Worm (Caenorhabditis elegans) whole organism, L2 larva: ENCODE results near the gene EEED8.3.

Experiments
- alr-1 ChIP-seq: fragments of 150-350 bp; optimal IDR thresholded peaks from 2 replicates; lab custom pipeline; 2014; ENCODE audit warnings: missing biosample characterization, missing genetic modification characterization
- ceh-82 ChIP-seq: fragments of 150-350 bp; optimal IDR thresholded peaks from 2 replicates; lab custom pipeline; 2014; ENCODE audit warnings: missing biosample characterization, missing genetic modification characterization
- elt-1 ChIP-seq: fragments of 150-350 bp; optimal IDR thresholded peaks from 2 replicates; lab custom pipeline; 2014; ENCODE audit warnings: missing biosample characterization, missing genetic modification characterization
- elt-3 ChIP-seq: sonication (generic microtip); optimal IDR thresholded peaks from 2 replicates; lab custom pipeline; 2017; ENCODE audit warnings: missing biosample characterization, missing genetic modification characterization
- lin-11 ChIP-seq: fragments of 150-350 bp; sonication (generic microtip); optimal IDR thresholded peaks from 2 replicates; lab custom pipeline; 2014; ENCODE audit warnings: missing biosample characterization, missing genetic modification characterization, inconsistent platforms, mixed read lengths
- lin-39 ChIP-seq: fragments of 150-350 bp; optimal IDR thresholded peaks from 2 replicates; lab custom pipeline; 2014; ENCODE audit warnings: missing biosample characterization, missing genetic modification reagents, missing genetic modification characterization
- lsy-2 ChIP-seq, 2 experiments: fragments of 150-350 bp in 1 of 2; sonication (generic microtip) in 1 of 2; optimal IDR thresholded peaks; 2 replicates each; lab custom pipeline; 2014 to 2017; ENCODE audit warnings: missing biosample characterization in 2 of 2, missing genetic modification characterization in 2 of 2
- mdl-1 ChIP-seq, 2 experiments: fragments of 150-350 bp in 1 of 2; sonication (generic microtip) in 1 of 2; optimal IDR thresholded peaks; 2 replicates each; lab custom pipeline; 2017; ENCODE audit warnings: missing biosample characterization in 2 of 2, missing genetic modification characterization in 2 of 2
- skn-1 ChIP-seq: sonication (generic microtip); optimal IDR thresholded peaks from 2 replicates; lab custom pipeline; 2017; ENCODE audit warnings: missing biosample characterization, missing genetic modification characterization
- snpc-4 ChIP-seq: fragments of 150-350 bp; optimal IDR thresholded peaks from 2 replicates; lab custom pipeline; 2014; ENCODE audit warnings: missing biosample characterization, missing genetic modification characterization
- unc-39 ChIP-seq: fragments of 150-350 bp; optimal IDR thresholded peaks from 2 replicates; lab custom pipeline; 2014; ENCODE audit warnings: missing biosample characterization, missing genetic modification characterization
- zag-1 ChIP-seq: fragments of 150-350 bp; optimal IDR thresholded peaks from 2 replicates; lab custom pipeline; 2014; ENCODE audit warnings: missing biosample characterization, missing genetic modification characterization

DNA sequence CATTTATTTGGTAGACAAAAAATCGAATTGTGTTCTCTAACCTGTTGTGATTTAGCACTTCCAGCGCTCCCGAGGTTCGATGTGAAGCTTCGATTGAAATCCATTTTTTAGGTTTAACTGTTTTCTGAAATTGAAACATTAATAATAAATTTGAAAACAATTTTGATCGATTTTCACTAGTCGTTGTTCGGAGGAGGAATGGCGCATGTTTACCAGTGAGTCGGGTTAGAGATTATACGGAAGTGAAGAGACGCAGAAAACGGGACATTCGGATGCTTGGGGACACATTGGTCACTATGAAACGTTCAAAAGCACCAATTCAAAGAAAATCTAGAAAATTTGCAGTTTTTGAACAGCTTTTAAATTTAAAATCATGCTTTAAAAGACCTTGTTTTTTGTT lies 15.3 kb upstream of the EEED8.3 start, which contains the start of gene fbxl-3:
- TF ChIP-seq ceh-82 (tag; lab: Kevin White, UChicago): no peak
- TF ChIP-seq unc-39 (tag; lab: Kevin White, UChicago): no peak
- TF ChIP-seq zag-1: no peak
- no peak for TF ChIP-seq elt-1 (tag; lab: Kevin White, UChicago)
- no peak for TF ChIP-seq lin-39 (tag; lab: Kevin White, UChicago)
- TF ChIP-seq mdl-1 (tag; optimal IDR thresholded peaks at IDR 0.05; lab: Kevin White, UChicago): no peak
- TF ChIP-seq alr-1 (tag; lab: Kevin White, UChicago): no peak
- no peak for TF ChIP-seq snpc-4 (tag; lab: Kevin White, UChicago)
- TF ChIP-seq lsy-2 (tag; optimal IDR thresholded peaks at IDR 0.05; lab: Kevin White, UChicago): no peak
- TF ChIP-seq elt-3: no peak
- TF ChIP-seq skn-1 (tag; lab: Kevin White, UChicago): no peak
- TF ChIP-seq lin-11: no peak
